Worm (Caenorhabditis elegans) whole organism, L1 larva: ENCODE measurements around the gene C39B10.7.
A peak's percentile ranks its signal among the peaks of the same experiment; 100 is the strongest.

Experiments
- alr-1 ChIP-seq: fragments of 200-800 bp; sonication (Bioruptor generic); optimal IDR thresholded peaks from 2 replicates; lab custom pipeline; 2018; ENCODE audit warnings: borderline replicate concordance, mild to moderate bottlenecking, missing genetic modification characterization, missing compliant biosample characterization
- ama-1 ChIP-seq: fragments of 150-350 bp; optimal IDR thresholded peaks from 2 replicates; lab custom pipeline; 2014
- elt-2 ChIP-seq: sonication (generic microtip); optimal IDR thresholded peaks from 2 replicates; lab custom pipeline; 2016; ENCODE audit warnings: missing genetic modification characterization, mild to moderate bottlenecking, inconsistent platforms, missing compliant biosample characterization, missing genetic modification reagents
- mdl-1 ChIP-seq, 2 experiments: fragments of 150-350 bp; optimal IDR thresholded peaks; 2 replicates each; lab custom pipeline; 2014 to 2017; ENCODE audit warnings: missing biosample characterization in 2 of 2, missing genetic modification characterization in 2 of 2, inconsistent platforms in 1 of 2
- nhr-11 ChIP-seq: fragments of 150-350 bp; optimal IDR thresholded peaks from 2 replicates; lab custom pipeline; 2014; ENCODE audit warnings: missing biosample characterization, missing genetic modification characterization
- nhr-237 ChIP-seq: fragments of 150-350 bp; optimal IDR thresholded peaks from 2 replicates; lab custom pipeline; 2014; ENCODE audit warnings: missing biosample characterization, missing genetic modification characterization
- nhr-85 ChIP-seq: sonication (generic microtip); peaks from one replicate; lab custom pipeline; 2016; ENCODE audit warnings: missing genetic modification characterization, inconsistent platforms, missing compliant biosample characterization
- pqm-1 ChIP-seq: sonication (generic microtip); optimal IDR thresholded peaks from 3 replicates; lab custom pipeline; 2017; ENCODE audit warnings: missing biosample characterization, missing genetic modification characterization
- snpc-4 ChIP-seq: fragments of 150-350 bp; optimal IDR thresholded peaks from 2 replicates; lab custom pipeline; 2014; ENCODE audit warnings: missing biosample characterization, missing genetic modification characterization
- sox-4 ChIP-seq: sonication (generic microtip); optimal IDR thresholded peaks from 2 replicates; lab custom pipeline; 2016; ENCODE audit warnings: missing genetic modification characterization, missing compliant biosample characterization
- tlp-1 ChIP-seq: fragments of 150-350 bp; optimal IDR thresholded peaks from 2 replicates; lab custom pipeline; 2014; ENCODE audit warnings: missing biosample characterization, missing genetic modification characterization

DNA sequence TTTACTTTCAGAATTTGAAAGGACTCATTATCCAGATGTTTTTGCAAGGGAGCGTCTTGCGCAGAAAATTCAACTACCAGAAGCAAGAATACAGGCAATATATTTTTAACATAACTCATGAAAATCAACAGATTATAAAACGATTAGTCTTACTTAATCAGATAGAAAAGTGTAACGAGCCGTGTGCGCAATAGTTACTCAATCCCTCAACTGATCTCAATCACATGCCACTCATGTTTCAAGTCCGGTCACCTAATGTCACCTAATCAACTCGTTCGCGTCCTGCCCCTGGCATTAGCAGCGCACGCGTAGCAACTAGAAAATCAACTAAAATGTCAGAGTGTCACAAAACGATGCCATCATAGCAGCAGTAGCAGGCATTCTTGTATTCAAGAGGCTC, 39.9 kb downstream of the C39B10.7 start:
- TF ChIP-seq sox-4: no peak
- TF ChIP-seq nhr-237: no peak
- no peak for TF ChIP-seq elt-2
- no peak for TF ChIP-seq tlp-1
- no peak for TF ChIP-seq snpc-4 (tag; lab: Kevin White, UChicago)
- no peak for TF ChIP-seq nhr-11 (tag; lab: Kevin White, UChicago)
- TF ChIP-seq nhr-85 (tag; lab: Kevin White, UChicago): peak; percentile 74
- TF ChIP-seq alr-1: no peak
- TF ChIP-seq mdl-1 (tag; optimal IDR thresholded peaks at IDR 0.05; lab: Kevin White, UChicago): no peak
- TF ChIP-seq ama-1 (lab: Kevin White, UChicago): no peak
- no peak for TF ChIP-seq pqm-1 (tag; lab: Kevin White, UChicago)
